Fruit fly (Drosophila melanogaster) ovary, adult (tissue): ENCODE data around the gene pod1.
A peak's percentile ranks its signal among the peaks of the same experiment; 100 is the strongest.

Source experiments
- CG17801 ChIP-seq: fragments of 200-800 bp; optimal IDR thresholded peaks from 2 replicates; lab custom pipeline; 2019; ENCODE audit warnings: missing biosample characterization, mild to moderate bottlenecking, missing genetic modification characterization, moderate library complexity; ENCODE audit not compliant: partially characterized antibody

Gene pod1

DNA sequence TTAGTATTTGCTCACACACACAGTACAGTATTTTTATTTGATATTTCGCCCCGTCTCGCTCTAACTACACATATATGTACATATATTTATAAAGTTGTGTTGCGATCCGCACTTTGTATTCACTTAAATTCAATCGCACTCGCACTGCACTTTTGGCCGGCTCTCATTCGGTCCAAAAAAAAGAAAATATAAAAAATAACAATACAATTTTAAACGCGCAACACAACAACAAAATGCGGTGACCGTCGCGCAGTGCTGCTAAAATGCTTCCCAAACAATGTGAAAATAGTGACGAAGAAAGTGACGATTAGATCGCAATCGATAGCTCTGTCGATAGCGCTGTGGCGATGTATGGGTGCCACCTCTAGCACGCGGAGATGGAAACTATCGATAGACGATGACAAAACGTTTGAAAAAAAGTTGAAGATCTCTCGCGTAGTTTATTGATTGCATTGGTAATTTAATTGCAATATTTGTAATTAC is at the start of gene pod1, which contains the start of gene C3G:
Gene pod1 (plus strand): TSS at position 373 of the 483 bp plus-strand sequence.
Gene C3G (minus strand): TSS at position 282 of the 483 bp plus-strand sequence.
- TF ChIP-seq CG17801, result peak; percentile 59

DNA sequence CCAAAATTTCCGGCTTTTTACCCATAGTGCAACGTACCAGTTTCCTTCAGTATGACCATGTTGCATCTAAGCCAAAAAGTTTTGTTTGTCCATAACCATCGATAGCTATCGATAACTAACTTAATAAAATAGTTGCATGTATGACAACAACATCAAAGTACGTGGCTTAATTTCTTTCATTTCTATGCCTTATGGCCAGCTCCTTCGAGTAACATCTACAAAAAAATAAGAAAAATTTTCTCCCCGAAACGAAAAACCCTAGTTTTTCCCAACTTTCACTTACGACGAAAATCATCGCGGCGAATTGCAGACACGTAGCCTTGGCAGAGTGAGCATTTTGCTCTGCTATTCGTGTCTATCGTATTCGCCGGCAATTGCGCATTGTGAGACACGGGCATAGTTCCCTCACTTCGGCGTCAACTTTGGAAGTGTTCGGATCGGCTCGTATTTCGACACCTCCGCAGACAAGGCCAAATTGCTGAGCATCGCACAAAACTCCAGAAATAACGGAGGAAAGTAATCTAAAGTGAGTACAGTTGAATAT is 47.2 kb upstream of the pod1 start, which contains the start of gene sov:
Gene sov (plus strand): TSS at position 148 of the 544 bp plus-strand sequence.
- TF ChIP-seq CG17801, result no peak

DNA sequence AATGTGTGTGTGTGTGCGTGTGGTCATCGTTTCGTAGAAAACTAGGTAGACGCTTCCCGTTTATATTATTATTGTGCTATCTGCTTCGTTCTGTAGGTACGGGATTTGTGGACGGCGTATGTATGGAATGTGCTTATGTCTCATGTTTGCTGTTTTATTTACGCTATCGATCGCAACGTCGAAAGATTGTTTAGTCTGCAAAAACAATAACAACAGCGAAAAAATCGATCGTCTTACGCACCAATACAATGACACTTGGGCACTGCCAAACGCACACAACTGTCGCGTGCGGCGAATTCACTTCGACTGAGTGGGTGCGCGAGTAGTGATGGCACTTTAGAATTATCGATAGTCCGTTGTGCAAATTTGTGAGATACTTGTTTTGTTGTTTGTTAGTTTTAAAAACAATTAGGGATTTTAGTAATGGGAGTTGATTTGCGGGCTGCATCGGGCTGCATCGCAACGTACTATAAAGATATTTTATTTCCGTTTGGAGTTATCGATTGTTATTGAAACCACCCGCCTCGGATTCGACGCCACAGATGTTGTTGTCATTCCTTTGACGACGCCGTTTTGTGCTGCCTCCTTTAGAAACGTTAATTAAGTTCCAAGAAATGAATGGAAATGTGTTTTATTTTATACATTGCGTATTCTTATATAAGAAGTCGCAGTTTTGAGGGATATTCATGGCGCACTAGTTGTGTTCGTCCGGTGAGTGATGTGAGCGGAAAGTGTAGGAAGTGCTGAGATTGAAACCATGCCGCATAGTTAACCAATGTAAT is 44.1 kb upstream of the pod1 start:
- no peak for TF ChIP-seq CG17801

DNA sequence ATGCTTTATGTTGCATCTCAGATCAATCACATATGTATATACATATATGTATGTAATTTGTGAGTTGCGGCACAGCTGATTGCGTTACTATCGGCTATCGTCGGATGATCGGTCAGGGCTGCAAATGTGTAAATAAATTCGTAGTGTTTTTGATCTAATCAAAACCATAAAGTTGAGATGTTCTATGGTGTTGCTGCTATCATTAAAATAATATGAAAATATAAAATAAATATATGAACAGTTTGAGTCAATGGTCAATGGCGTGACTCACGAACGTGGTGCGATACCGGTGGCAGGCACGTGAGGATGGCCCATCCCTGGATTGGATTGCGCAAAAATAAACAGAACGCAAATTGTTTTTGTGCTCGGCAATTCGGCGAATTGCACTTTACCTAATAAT is 32.6 kb upstream of the pod1 start, which contains the start of gene Coq7:
Gene Coq7 (plus strand): TSS at position 302 of the 400 bp plus-strand sequence.
- TF ChIP-seq CG17801, result peak; percentile 90

DNA sequence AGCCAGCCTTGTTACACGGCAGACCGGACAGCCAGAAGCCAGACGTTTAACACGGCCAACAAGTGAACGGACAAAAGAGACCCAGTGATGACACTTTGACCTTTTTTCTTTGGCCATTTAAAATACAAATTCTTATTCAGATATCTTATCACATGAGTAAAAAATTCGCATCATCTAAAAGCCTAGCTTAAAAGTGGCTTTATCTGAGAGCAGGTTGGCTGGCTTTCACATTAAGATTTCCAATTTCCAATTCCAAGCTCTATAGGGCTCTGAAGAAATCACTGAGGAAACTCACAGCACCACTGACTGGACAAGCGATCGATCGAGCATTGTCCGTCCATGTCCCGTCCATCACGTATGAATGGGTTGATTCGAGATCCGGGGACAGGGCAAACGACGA is 27.9 kb upstream of the pod1 start:
- no peak for TF ChIP-seq CG17801

DNA sequence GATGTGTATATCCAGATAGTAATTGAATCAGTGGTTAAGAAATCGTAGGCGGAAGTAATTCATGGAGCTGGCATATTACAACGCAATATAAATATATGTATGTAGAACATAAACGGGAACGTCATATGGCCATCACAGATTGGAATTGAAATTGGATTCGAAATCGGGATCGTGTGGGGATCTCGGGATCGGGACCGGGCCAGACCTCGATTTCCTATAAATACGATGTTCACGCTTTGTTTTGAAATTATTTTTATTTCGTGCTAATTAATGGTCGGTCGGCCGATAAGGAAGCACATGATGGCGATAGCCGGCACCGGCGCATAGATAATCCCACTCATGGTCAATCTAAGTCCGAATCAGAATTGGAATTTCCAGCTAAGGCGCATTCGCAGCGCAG is 27.2 kb upstream of the pod1 start:
- no peak for TF ChIP-seq CG17801

DNA sequence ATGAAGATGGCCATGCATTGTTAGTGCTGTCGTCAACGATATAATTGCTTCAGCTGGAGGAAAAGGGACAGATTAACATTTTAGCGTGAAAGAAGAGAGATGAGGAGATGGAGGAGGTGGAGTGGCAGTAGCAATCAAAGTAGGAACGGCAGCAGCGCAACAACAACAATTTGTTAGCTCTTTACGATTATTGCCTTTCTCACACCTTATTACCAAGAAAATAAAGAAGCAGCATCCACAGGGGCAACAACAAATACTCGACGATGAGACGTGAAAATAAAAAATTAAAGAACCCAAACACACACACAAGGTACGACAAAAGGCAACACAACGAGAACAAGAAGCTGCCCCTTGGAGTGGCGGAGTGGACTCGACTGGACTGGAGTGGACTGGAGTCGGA is 26.6 kb upstream of the pod1 start:
- TF ChIP-seq CG17801, result no peak

DNA sequence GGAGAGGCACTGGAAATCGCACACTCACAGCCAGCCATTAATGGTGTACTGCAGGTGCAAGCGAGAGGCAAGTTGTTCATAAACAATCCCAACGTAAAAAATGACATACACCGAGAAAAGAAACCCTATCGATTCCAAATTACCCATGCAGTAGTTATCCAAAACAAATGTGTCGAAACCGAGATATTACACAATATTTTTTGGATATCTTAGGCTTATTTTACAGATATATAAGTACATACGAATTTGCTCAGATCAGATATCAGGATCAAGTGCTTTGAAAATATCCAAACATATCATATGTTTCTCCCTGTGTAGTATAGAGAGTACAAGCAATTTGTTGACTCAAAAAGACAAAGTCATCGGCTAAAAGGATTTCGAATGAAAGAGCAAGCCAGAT is 26.1 kb upstream of the pod1 start:
- TF ChIP-seq CG17801, result no peak

DNA sequence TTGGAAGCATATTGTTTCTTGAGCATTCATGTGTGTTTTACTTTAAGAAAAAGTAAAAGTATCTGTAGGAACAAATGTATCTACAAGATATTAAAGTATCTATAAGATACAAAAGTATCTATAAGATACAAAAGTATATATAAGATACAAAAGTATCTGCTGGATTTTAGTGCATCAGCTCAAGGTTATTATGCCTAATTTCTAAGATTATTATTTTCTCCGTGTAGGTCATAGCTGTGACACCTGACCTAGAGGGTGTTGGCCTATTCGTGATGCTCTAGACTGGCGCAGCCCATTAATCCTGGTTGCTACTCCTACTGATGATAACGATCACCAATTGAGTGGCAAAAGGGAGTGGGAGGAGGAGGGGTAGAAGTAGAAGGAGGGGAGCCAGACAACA is 25.4 kb upstream of the pod1 start:
- TF ChIP-seq CG17801, result no peak

DNA sequence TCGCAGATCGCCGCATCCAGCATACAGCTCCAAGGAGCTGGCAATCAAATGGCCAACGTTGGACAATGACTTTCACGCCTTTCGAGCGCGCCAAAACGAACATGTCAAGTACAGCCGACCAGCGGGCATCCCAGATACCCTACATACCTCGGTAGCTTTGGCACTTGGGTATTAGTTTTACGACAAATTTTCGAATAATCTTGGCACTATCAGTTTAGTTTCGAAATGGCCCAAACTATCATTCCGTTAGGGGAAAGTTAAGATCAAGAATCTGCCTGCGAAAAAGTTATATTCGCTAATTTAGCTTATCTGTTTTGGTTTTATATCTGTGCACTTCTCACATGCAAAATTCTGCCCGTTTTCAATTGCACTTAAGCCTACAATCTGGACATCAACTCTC is 24.7 kb upstream of the pod1 start:
- no peak for TF ChIP-seq CG17801

DNA sequence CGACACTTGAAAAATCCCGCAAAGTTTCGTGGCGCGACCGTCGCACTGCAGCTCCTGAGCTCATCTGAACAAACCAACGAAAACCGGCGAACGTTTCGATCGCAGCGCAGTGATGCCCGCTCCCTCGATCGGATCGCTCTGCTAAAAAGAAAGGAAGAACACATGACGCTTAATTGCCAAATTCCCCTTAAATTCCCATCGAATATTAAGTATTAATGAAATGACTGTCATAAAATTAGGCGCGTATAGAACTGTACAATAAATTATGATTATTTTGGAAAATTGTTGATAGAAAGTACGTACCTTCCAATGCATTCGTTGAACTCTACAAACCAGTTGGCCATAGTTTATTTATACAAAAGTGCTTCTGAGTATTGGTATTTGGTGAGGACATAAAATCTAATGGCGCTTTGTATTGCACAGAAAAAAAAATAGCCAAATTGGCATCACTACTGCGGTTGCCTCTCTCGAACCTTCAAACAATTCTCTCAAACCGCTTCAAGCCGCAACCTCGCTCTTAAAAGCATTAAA is 23.8 kb upstream of the pod1 start, which contains the start of gene shf:
Gene shf (minus strand): TSS at position 51 of the 531 bp plus-strand sequence.
- TF ChIP-seq CG17801, result no peak

DNA sequence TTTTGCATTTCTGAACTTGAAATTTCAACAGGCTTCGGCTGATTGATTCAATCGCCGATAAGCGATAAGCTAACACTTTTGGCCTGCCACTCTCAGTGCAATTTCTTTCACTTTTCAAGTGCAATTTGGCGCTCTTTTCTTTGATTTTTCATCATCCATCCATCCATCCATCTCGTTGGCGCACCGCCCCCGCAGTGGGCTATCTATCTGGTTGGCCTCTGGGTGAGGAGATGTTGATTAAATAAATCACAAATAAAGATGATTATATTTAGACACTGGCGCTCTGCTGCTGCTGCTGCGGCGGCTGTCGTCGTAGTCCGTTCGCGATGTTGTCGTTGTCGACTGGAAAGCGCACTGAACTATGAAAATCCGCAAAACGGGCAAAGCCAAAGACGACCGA is 12.5 kb upstream of the pod1 start:
- no peak for TF ChIP-seq CG17801

DNA sequence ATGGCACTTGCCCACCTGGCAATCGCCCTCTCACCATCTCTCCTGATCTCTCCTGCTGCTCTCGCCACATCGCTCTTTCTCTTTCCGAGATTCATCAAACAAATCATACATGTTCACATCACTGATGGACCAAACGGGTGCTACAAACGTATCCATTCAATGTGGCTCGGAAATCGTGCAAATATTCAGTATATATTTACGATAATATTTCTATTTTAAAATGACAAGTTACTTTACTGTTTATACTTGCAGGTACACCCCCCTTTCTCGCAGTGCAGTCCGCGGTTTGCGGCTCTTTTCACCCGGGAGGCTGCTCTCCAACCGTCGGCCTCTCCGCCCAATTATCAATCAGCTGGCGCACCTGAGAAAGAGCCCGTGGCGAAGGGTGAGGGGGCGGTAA is 12.0 kb upstream of the pod1 start:
- no peak for TF ChIP-seq CG17801

DNA sequence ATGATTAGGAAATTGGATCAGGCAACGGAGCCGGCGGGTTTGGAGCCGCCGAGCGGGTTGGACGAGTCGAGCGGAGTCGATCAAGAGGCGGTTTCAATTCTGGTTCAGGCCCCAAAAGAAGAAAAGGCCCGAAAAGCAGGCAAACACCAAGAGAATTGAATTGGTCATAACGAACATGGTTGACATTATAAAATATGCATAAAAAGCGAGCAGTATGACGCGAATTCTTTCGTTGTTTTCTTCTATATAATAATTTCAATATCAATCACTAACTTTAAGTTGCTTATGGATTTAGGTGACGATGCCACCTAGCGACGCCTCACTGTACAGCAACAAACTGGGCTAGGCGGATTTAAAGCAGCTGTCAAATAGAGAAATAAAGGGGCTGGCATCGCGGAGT is 10.6 kb upstream of the pod1 start:
- TF ChIP-seq CG17801, result no peak

DNA sequence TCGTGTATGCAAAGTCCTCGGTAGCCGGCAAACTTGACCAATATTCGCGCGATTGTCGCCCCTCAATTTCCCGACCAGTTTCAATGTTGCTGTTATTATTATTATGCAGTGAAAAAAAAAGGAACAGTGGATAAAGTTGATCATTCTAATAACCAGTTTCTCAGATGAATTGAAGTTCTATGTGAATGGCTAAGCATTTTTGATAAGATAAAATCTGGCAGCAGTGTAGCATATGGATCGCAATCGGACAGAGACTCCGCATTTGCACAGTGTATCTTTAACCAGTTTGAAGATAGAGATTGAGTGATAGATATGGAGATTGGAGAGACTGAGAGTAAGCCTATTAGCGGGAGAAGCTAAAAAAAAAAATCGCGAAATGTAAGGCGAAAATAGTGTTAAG is 10.1 kb upstream of the pod1 start:
- no peak for TF ChIP-seq CG17801

DNA sequence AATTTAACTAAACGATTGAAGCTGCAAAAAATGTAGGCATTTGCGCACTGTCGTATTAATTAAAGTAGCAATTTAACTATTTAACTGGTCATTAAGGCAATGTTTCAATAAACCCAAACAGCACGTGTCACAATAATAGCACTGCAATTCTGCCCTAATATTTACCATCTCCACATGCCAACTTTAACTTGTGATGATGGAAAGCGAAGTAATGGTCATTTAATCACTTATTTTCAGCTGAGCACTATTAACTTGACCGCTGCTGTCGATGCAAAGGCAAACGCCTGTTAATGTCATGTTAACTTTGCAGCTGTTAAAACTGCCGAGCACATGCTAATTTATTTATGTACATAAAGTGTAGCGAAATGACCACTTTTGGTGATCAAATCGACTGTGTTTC is 9.3 kb upstream of the pod1 start:
- peak; percentile 65 for TF ChIP-seq CG17801

DNA sequence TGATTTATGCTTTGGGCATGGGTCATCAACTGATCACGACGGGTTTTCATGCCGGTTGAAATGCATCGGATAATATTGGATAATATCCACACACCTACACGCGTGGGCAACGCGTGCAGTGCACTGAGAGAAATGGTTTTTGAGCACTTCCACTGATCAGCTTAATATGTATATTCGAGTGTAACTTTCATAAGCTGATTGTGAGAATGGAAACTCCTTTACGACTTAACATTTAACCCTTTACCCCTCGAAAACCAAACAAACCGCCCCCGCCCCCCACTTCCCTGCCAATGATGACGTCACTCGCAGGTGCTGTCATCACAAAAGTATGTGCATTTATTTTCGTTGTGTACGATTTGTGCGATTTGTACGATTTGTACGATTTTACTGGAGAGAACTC is 8.7 kb upstream of the pod1 start:
- TF ChIP-seq CG17801, result no peak
